Fruit fly (Drosophila melanogaster) whole organism, embryonic: ENCODE measurements around the gene CG32333.
A peak's percentile ranks its signal among the peaks of the same experiment; 100 is the strongest.

Experiments used
- ATbp ChIP-seq: fragments of 200-800 bp; sonication (Bioruptor generic); optimal IDR thresholded peaks from 2 replicates; lab custom pipeline; 2017; ENCODE audit warnings: missing biosample characterization, mild to moderate bottlenecking, missing genetic modification characterization, missing genetic modification reagents
- Ada2b ChIP-seq: fragments of 200-800 bp; sonication (Bioruptor generic); IDR thresholded peaks from 2 replicates; pipeline ENCODE4 v1.3.6; 2022; ENCODE audit warnings: missing biosample characterization, missing genetic modification characterization
- Awh ChIP-seq: fragments of 200-800 bp; sonication (Bioruptor generic); IDR thresholded peaks from 2 replicates; pipeline ENCODE4, ENCODE4 v1.3.6; 2022; ENCODE audit warnings: missing biosample characterization, missing genetic modification characterization
- BtbVII ChIP-seq: fragments of 200-800 bp; sonication (Bioruptor generic); optimal IDR thresholded peaks from 3 replicates; lab custom pipeline; 2017; ENCODE audit warnings: missing biosample characterization, mild to moderate bottlenecking, missing genetic modification characterization
- CG10147 ChIP-seq: fragments of 200-800 bp; sonication (Bioruptor generic); optimal IDR thresholded peaks from 2 replicates; lab custom pipeline; 2019; ENCODE audit warnings: missing biosample characterization, mild to moderate bottlenecking, missing genetic modification characterization, moderate library complexity
- CG10565 ChIP-seq: fragments of 200-800 bp; sonication (Bioruptor generic); optimal IDR thresholded peaks from 3 replicates; lab custom pipeline; 2016; ENCODE audit warnings: missing biosample characterization, mild to moderate bottlenecking, missing genetic modification characterization
- CG12744 ChIP-seq: fragments of 200-800 bp; sonication (Bioruptor generic); optimal IDR thresholded peaks from 2 replicates; lab custom pipeline; 2016; ENCODE audit warnings: missing biosample characterization, missing genetic modification characterization
- CG13287 ChIP-seq: fragments of 200-800 bp; sonication (Bioruptor generic); IDR thresholded peaks from 2 replicates; pipeline ENCODE4 v1.3.6; 2022; ENCODE audit warnings: missing biosample characterization, missing genetic modification characterization; ENCODE audit not compliant: partially characterized antibody
- CG15269 ChIP-seq: fragments of 200-800 bp; sonication (Bioruptor generic); optimal IDR thresholded peaks from 2 replicates; lab custom pipeline; 2018; ENCODE audit warnings: missing biosample characterization, mild to moderate bottlenecking, missing genetic modification characterization, moderate library complexity
- CG17802 ChIP-seq: fragments of 200-800 bp; sonication (Bioruptor generic); optimal IDR thresholded peaks from 2 replicates; lab custom pipeline; 2018; ENCODE audit warnings: missing biosample characterization, mild to moderate bottlenecking, missing genetic modification characterization, moderate library complexity
- CG18599 ChIP-seq: fragments of 200-800 bp; sonication (Bioruptor generic); optimal IDR thresholded peaks from 3 replicates; lab custom pipeline; 2017; ENCODE audit warnings: missing biosample characterization, missing genetic modification characterization, mild to moderate bottlenecking, moderate library complexity, missing genetic modification reagents
- CG3163 ChIP-seq: fragments of 200-800 bp; sonication (Bioruptor generic); optimal IDR thresholded peaks from 3 replicates; lab custom pipeline; 2016; ENCODE audit warnings: missing biosample characterization, missing genetic modification characterization
- CG4820 ChIP-seq: fragments of 200-800 bp; sonication (Bioruptor generic); optimal IDR thresholded peaks from 3 replicates; lab custom pipeline; 2016; ENCODE audit warnings: missing biosample characterization, missing genetic modification characterization
- CG4854 ChIP-seq: fragments of 200-800 bp; sonication (Bioruptor generic); optimal IDR thresholded peaks from 2 replicates; lab custom pipeline; 2016; ENCODE audit warnings: missing biosample characterization, missing genetic modification characterization, inconsistent platforms
- CG5180 ChIP-seq: fragments of 200-800 bp; sonication (Bioruptor generic); optimal IDR thresholded peaks from 3 replicates; lab custom pipeline; 2017; ENCODE audit warnings: missing biosample characterization, missing genetic modification characterization, mild to moderate bottlenecking, moderate library complexity, missing genetic modification reagents
- CG5245 ChIP-seq: fragments of 200-800 bp; sonication (Bioruptor generic); optimal IDR thresholded peaks from 3 replicates; lab custom pipeline; 2016; ENCODE audit warnings: missing biosample characterization, missing genetic modification characterization
- CG6813 ChIP-seq: fragments of 200-800 bp; sonication (Bioruptor generic); optimal IDR thresholded peaks from 2 replicates; lab custom pipeline; 2017; ENCODE audit warnings: missing biosample characterization, missing genetic modification characterization, mild to moderate bottlenecking, moderate library complexity, missing genetic modification reagents
- CG7839 ChIP-seq: fragments of 200-800 bp; sonication (Bioruptor generic); optimal IDR thresholded peaks from 3 replicates; lab custom pipeline; 2018; ENCODE audit warnings: missing biosample characterization, mild to moderate bottlenecking, missing genetic modification characterization, moderate library complexity
- CG8388 ChIP-seq: fragments of 200-800 bp; sonication (Bioruptor generic); optimal IDR thresholded peaks from 2 replicates; lab custom pipeline; 2019; ENCODE audit warnings: missing biosample characterization, mild to moderate bottlenecking, missing genetic modification characterization, moderate library complexity
- CG8944 ChIP-seq: fragments of 200-800 bp; sonication (Bioruptor generic); optimal IDR thresholded peaks from 3 replicates; lab custom pipeline; 2016; ENCODE audit warnings: missing biosample characterization, missing genetic modification characterization
- CG9876 ChIP-seq: fragments of 200-800 bp; sonication (Bioruptor generic); optimal IDR thresholded peaks from 2 replicates; lab custom pipeline; 2016; ENCODE audit warnings: missing biosample characterization, missing genetic modification characterization
- CkIIα-i1 ChIP-seq: fragments of 200-800 bp; sonication (Bioruptor generic); IDR thresholded peaks from 2 replicates; pipeline ENCODE4 v1.3.6; 2022; ENCODE audit warnings: missing biosample characterization, missing genetic modification characterization
- Fer3 ChIP-seq: fragments of 200-800 bp; sonication (Bioruptor generic); optimal IDR thresholded peaks from 2 replicates; lab custom pipeline; 2018; ENCODE audit warnings: missing biosample characterization, mild to moderate bottlenecking, missing genetic modification characterization, moderate library complexity
- GATAe ChIP-seq: fragments of 200-800 bp; sonication (Bioruptor generic); conservative IDR thresholded peaks from 2 replicates; pipeline ENCODE4 v1.3.6; 2022; ENCODE audit warnings: missing biosample characterization, missing genetic modification characterization
- Hey ChIP-seq: fragments of 200-800 bp; sonication (Bioruptor generic); optimal IDR thresholded peaks from 3 replicates; lab custom pipeline; 2018; ENCODE audit warnings: missing biosample characterization, mild to moderate bottlenecking, missing genetic modification characterization
- Hsf ChIP-seq: fragments of 200-800 bp; sonication (Bioruptor generic); optimal IDR thresholded peaks from 3 replicates; lab custom pipeline; 2016; ENCODE audit warnings: missing biosample characterization, missing genetic modification characterization
- Jarid2 ChIP-seq: fragments of 200-800 bp; sonication (Bioruptor generic); optimal IDR thresholded peaks from 3 replicates; lab custom pipeline; 2017; ENCODE audit warnings: mild to moderate bottlenecking, missing biosample characterization, missing genetic modification reagents, missing genetic modification characterization
- Lpt ChIP-seq: fragments of >200 bp; optimal IDR thresholded peaks from 2 replicates; lab custom pipeline; 2018; ENCODE audit warnings: missing biosample characterization, missing genetic modification characterization
- MESR4 ChIP-seq: fragments of 200-800 bp; sonication (Bioruptor generic); optimal IDR thresholded peaks from 2 replicates; lab custom pipeline; 2018; ENCODE audit warnings: missing biosample characterization, mild to moderate bottlenecking, missing genetic modification characterization, moderate library complexity
- Meics ChIP-seq: fragments of 200-800 bp; sonication (Bioruptor generic); optimal IDR thresholded peaks from 2 replicates; lab custom pipeline; 2017; ENCODE audit warnings: missing biosample characterization, mild to moderate bottlenecking, missing genetic modification characterization
- Spps ChIP-seq: fragments of 200-800 bp; sonication (Bioruptor generic); optimal IDR thresholded peaks from 2 replicates; lab custom pipeline; 2018; ENCODE audit warnings: missing biosample characterization, mild to moderate bottlenecking, missing genetic modification characterization
- Vsx1 ChIP-seq: fragments of 200-800 bp; sonication (Bioruptor generic); optimal IDR thresholded peaks from 2 replicates; lab custom pipeline; 2017; ENCODE audit warnings: missing biosample characterization, mild to moderate bottlenecking, missing genetic modification characterization, missing genetic modification reagents
- bsh ChIP-seq, 2 experiments: fragments of 200-800 bp; sonication (Bioruptor generic); optimal IDR thresholded peaks; 2 replicates each; lab custom pipeline; 2017 to 2018; ENCODE audit warnings: mild to moderate bottlenecking in 2 of 2, missing biosample characterization in 2 of 2, missing genetic modification characterization in 2 of 2, moderate library complexity in 1 of 2
- ewg ChIP-seq: fragments of 200-800 bp; sonication (Bioruptor generic); optimal IDR thresholded peaks from 3 replicates; lab custom pipeline; 2017; ENCODE audit warnings: mild to moderate bottlenecking, missing biosample characterization, missing genetic modification reagents, missing genetic modification characterization
- gce ChIP-seq: fragments of 200-800 bp; sonication (Bioruptor generic); IDR thresholded peaks from 3 replicates; pipeline ENCODE4 v1.3.6; 2022; ENCODE audit warnings: missing biosample characterization, missing genetic modification characterization
- gfzf ChIP-seq: fragments of 200-800 bp; sonication (Bioruptor generic); optimal IDR thresholded peaks from 2 replicates; lab custom pipeline; 2016; ENCODE audit warnings: missing biosample characterization, mild to moderate bottlenecking, missing genetic modification characterization, moderate library complexity
- inv ChIP-seq: fragments of 200-800 bp; sonication (Bioruptor generic); IDR thresholded peaks from 2 replicates; pipeline ENCODE4 v1.3.6; 2022; ENCODE audit warnings: missing biosample characterization, missing genetic modification characterization; ENCODE audit not compliant: partially characterized antibody
- kah ChIP-seq: fragments of 200-800 bp; sonication (Bioruptor generic); optimal IDR thresholded peaks from 2 replicates; lab custom pipeline; 2018; ENCODE audit warnings: missing biosample characterization, mild to moderate bottlenecking, missing genetic modification characterization
- kay ChIP-seq: fragments of 200-800 bp; sonication (Bioruptor generic); optimal IDR thresholded peaks from 2 replicates; lab custom pipeline; 2016; ENCODE audit warnings: missing biosample characterization, missing genetic modification characterization
- mirr ChIP-seq: fragments of 200-800 bp; sonication (Bioruptor generic); optimal IDR thresholded peaks from 3 replicates; lab custom pipeline; 2018; ENCODE audit warnings: missing biosample characterization, mild to moderate bottlenecking, missing genetic modification characterization
- org-1 ChIP-seq: fragments of 200-800 bp; sonication (Bioruptor generic); optimal IDR thresholded peaks from 2 replicates; lab custom pipeline; 2017; ENCODE audit warnings: missing biosample characterization, missing genetic modification characterization
- pan ChIP-seq, 4 experiments: fragments of >200 bp in 3 of 4; fragments of 200-800 bp in 1 of 4; sonication (Bioruptor generic) in 1 of 4; optimal IDR thresholded peaks in 3 of 4; IDR thresholded peaks in 1 of 4; 2 replicates each; pipeline versions ENCODE4 v1.3.6 to Lab custom; 2017 to 2022; ENCODE audit warnings: missing biosample characterization in 2 of 4, missing genetic modification characterization in 2 of 4, mixed read lengths in 1 of 4
- phol ChIP-seq: fragments of 200-800 bp; sonication (Bioruptor generic); optimal IDR thresholded peaks from 3 replicates; lab custom pipeline; 2018; ENCODE audit warnings: missing biosample characterization, mild to moderate bottlenecking, missing genetic modification characterization, moderate library complexity
- pnt ChIP-seq: fragments of 200-800 bp; sonication (Bioruptor generic); optimal IDR thresholded peaks from 3 replicates; lab custom pipeline; 2016; ENCODE audit warnings: missing biosample characterization, missing genetic modification characterization
- pros ChIP-seq: fragments of 200-800 bp; sonication (Bioruptor generic); optimal IDR thresholded peaks from 3 replicates; lab custom pipeline; 2019; ENCODE audit warnings: missing biosample characterization, mild to moderate bottlenecking, missing genetic modification characterization, moderate library complexity
- salm ChIP-seq: fragments of 200-800 bp; sonication (Bioruptor generic); optimal IDR thresholded peaks from 2 replicates; lab custom pipeline; 2018; ENCODE audit warnings: missing biosample characterization, mild to moderate bottlenecking, missing genetic modification characterization
- sug ChIP-seq: fragments of 200-800 bp; optimal IDR thresholded peaks from 2 replicates; lab custom pipeline; 2019; ENCODE audit warnings: missing biosample characterization, mild to moderate bottlenecking, missing genetic modification characterization, moderate library complexity
- wdn ChIP-seq: fragments of 200-800 bp; sonication (Bioruptor generic); IDR thresholded peaks from 2 replicates; pipeline ENCODE4 v1.3.6; 2022; ENCODE audit warnings: missing biosample characterization, missing genetic modification characterization
- z ChIP-seq: fragments of 200-800 bp; sonication (Bioruptor generic); IDR thresholded peaks from 3 replicates; pipeline ENCODE4 v1.3.6; 2022; ENCODE audit warnings: missing biosample characterization, missing genetic modification characterization

CG32333 gene

DNA sequence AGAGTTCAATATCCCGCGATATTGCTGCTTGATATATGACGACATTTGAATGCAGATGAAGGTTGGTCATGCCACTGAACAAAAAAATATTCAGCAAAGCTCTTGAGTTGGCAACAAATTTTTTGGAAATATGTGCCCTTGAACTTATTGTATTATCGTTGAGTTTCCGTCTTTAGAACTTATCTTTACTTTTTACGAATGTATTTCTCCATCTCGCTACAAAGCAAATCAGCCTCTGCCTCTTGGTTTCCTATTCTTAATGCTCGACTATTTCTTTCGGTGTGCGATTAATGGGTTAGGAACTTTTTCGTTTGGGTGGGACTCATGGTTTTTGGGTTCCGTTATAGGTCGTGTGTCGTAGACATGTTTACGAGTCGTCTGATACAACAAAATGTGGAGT lies 47.4 kb downstream of the CG32333 start (continued):
- peak; percentile 56 for TF ChIP-seq CG17802 (tag; lab: Kevin White, UChicago)
- TF ChIP-seq pros: peak; percentile 11
- TF ChIP-seq CG10565 (GFP tag; lab: Kevin White, UChicago): no peak
- TF ChIP-seq Meics (GFP tag; lab: Kevin White, UChicago): peak; percentile 32
- TF ChIP-seq CG4854 (GFP tag; lab: Kevin White, UChicago): no peak
- peak; percentile 80 for TF ChIP-seq CG8388
- no peak for TF ChIP-seq Hey (tag; lab: Kevin White, UChicago)
- TF ChIP-seq pnt (GFP tag; lab: Kevin White, UChicago): peak; percentile 64
- peak; percentile 64 for TF ChIP-seq CG5245 (GFP tag; lab: Kevin White, UChicago)
- TF ChIP-seq salm (tag; lab: Kevin White, UChicago): peak; percentile 19
- no peak for TF ChIP-seq Lpt (GFP tag; lab: Kevin White, UChicago)
- peak; percentile 40 for TF ChIP-seq Fer3 (tag; lab: Kevin White, UChicago)
- TF ChIP-seq CG5180 (GFP tag; lab: Kevin White, UChicago): no peak
- peak; percentile 56 for TF ChIP-seq ewg (GFP tag; lab: Kevin White, UChicago)
- no peak for TF ChIP-seq CkIIα-i1
- peak; percentile 82 for TF ChIP-seq CG8944
- no peak for TF ChIP-seq CG12744
- TF ChIP-seq Spps: peak; percentile 80
- peak; percentile 9 for TF ChIP-seq Jarid2 (GFP tag; lab: Kevin White, UChicago)
- TF ChIP-seq sug: no peak
- TF ChIP-seq phol (tag; lab: Kevin White, UChicago): peak; percentile 78
- TF ChIP-seq Ada2b (GFP tag; lab: Robert Waterston, UW): peak; percentile 30; the same call in 1 of the 2 replicates
- no peak for TF ChIP-seq Awh (GFP tag; lab: Robert Waterston, UW)
- TF ChIP-seq CG10147 (GFP tag; lab: Kevin White, UChicago): peak; percentile 44
- peak; percentile 77 for TF ChIP-seq Hsf (GFP tag; lab: Kevin White, UChicago)
- peak; percentile 24 for TF ChIP-seq kay
- peak; percentile 44 for TF ChIP-seq BtbVII (GFP tag; lab: Kevin White, UChicago)
- peak; percentile 3 for TF ChIP-seq Vsx1 (GFP tag; lab: Kevin White, UChicago)
- peak; percentile 77 for TF ChIP-seq CG7839 (tag; lab: Kevin White, UChicago)
- TF ChIP-seq z (GFP tag; lab: Robert Waterston, UW): no peak
- no peak for TF ChIP-seq pan (optimal IDR thresholded peaks at IDR 0.05; lab: Kevin White, UChicago)
- TF ChIP-seq pan (GFP tag; optimal IDR thresholded peaks at IDR 0.05 in 1 of 2, IDR thresholded peaks at IDR 0.05 in 1 of 2): peak in 1 of 2 experiments; percentile 50
- no peak for TF ChIP-seq CG13287 (GFP tag; lab: Robert Waterston, UW)
- peak; percentile 8 for TF ChIP-seq MESR4
- TF ChIP-seq bsh (GFP tag; optimal IDR thresholded peaks at IDR 0.05; lab: Kevin White, UChicago): peak in 1 of 2 experiments; percentile 95
- peak; percentile 54 for TF ChIP-seq CG3163
- peak; percentile 60 for TF ChIP-seq CG15269 (tag; lab: Kevin White, UChicago)
- peak; percentile 59 for TF ChIP-seq CG6813
- peak; percentile 30 for TF ChIP-seq CG9876 (GFP tag; lab: Kevin White, UChicago)
- peak; percentile 37 for TF ChIP-seq org-1
- no peak for TF ChIP-seq inv (GFP tag; lab: Robert Waterston, UW)
- no peak for TF ChIP-seq wdn
- TF ChIP-seq CG4820 (GFP tag; lab: Kevin White, UChicago): peak; percentile 74
- 0 out of 2 replicates have a peak, but pooled peaks have one; percentile 15 for TF ChIP-seq GATAe
- no peak for TF ChIP-seq mirr (GFP tag; lab: Kevin White, UChicago)
- TF ChIP-seq CG18599 (GFP tag; lab: Kevin White, UChicago): peak; percentile 50
- TF ChIP-seq kah: no peak
- TF ChIP-seq gce (GFP tag; lab: Robert Waterston, UW): peak; percentile 23; the same call in 1 of the 3 replicates
- no peak for TF ChIP-seq gfzf (GFP tag; lab: Kevin White, UChicago)
- TF ChIP-seq ATbp (GFP tag; lab: Kevin White, UChicago): peak; percentile 49
